Worm (Caenorhabditis elegans): ENCODE measurements around the gene tag-278.
A peak's percentile ranks its signal among the peaks of the same experiment; 100 is the strongest.

The tag-278 gene

ce11 chrX:3715835-3716234, 26.8 kb upstream of the tag-278 start:
- TF ChIP-seq sptf-1 (tag; optimal IDR thresholded peaks at IDR 0.05), result no peak
- no peak for TF ChIP-seq elt-1 (tag; optimal IDR thresholded peaks at IDR 0.05; ENCODE audit: borderline replicate concordance, insufficient read depth)

ce11 chrX:3714797-3715196, 25.8 kb upstream of the tag-278 start, which contains the start of gene C01C4.2:
Gene C01C4.2, plus strand, starts transcription at chrX:3715097.
- TF ChIP-seq zip-8 (tag; optimal IDR thresholded peaks at IDR 0.05) (no peak), tbx-8 (GFP tag; optimal IDR thresholded peaks at IDR 0.05) (no peak), nhr-76 (tag; optimal IDR thresholded peaks at IDR 0.05) (no peak), mls-2 (tag; optimal IDR thresholded peaks at IDR 0.05) (no peak), M03D4.4 (tag; optimal IDR thresholded peaks at IDR 0.05) (no peak)

- TF ChIP-seq hlh-1 (tag; optimal IDR thresholded peaks at IDR 0.05), result peak; percentile 43
- no peak for TF ChIP-seq unc-120 (tag; optimal IDR thresholded peaks at IDR 0.05; ENCODE audit: poor library complexity, severe bottlenecking)
These were observed 22.6 kb upstream of the tag-278 start for ce11 chrX:3711581-3712101.

ce11 chrX:3709747-3710146, 20.7 kb upstream of the tag-278 start:
- TF ChIP-seq sem-2 (GFP tag; optimal IDR thresholded peaks at IDR 0.05) (no peak), blmp-1 (tag; optimal IDR thresholded peaks at IDR 0.05) (no peak), mep-1 (tag; optimal IDR thresholded peaks at IDR 0.05) (no peak), M03D4.4 (tag; optimal IDR thresholded peaks at IDR 0.05) (no peak), unc-120 (tag; optimal IDR thresholded peaks at IDR 0.05; ENCODE audit: poor library complexity, severe bottlenecking) (no peak), ham-2 (GFP tag; optimal IDR thresholded peaks at IDR 0.05) (no peak), sptf-1 (tag; optimal IDR thresholded peaks at IDR 0.05) (no peak), nhr-76 (tag; optimal IDR thresholded peaks at IDR 0.05) (no peak), lin-13 (tag; optimal IDR thresholded peaks at IDR 0.05) (no peak), mab-5 (tag; optimal IDR thresholded peaks at IDR 0.05) (no peak), ceh-83 (GFP tag; optimal IDR thresholded peaks at IDR 0.05) (no peak), unc-39 (tag; optimal IDR thresholded peaks at IDR 0.05) (no peak), ceh-39 (tag; optimal IDR thresholded peaks at IDR 0.05) (no peak), snpc-4 (tag; optimal IDR thresholded peaks at IDR 0.05) (no peak), hlh-1 (tag; optimal IDR thresholded peaks at IDR 0.05) (no peak), nhr-237 (tag; optimal IDR thresholded peaks at IDR 0.05) (no peak), bed-3 (GFP tag; optimal IDR thresholded peaks at IDR 0.05) (no peak), mls-2 (tag; optimal IDR thresholded peaks at IDR 0.05) (no peak)

- no peak for TF ChIP-seq lin-13 (tag; optimal IDR thresholded peaks at IDR 0.05)
- peak; percentile 32 for TF ChIP-seq hlh-1 (tag; optimal IDR thresholded peaks at IDR 0.05)
These were observed 17.3 kb upstream of the tag-278 start for ce11 chrX:3706319-3706718.

- no peak for TF ChIP-seq M03D4.4 (tag; optimal IDR thresholded peaks at IDR 0.05)
- TF ChIP-seq lin-32 (GFP tag; optimal IDR thresholded peaks at IDR 0.05), result no peak
- TF ChIP-seq nhr-76 (tag; optimal IDR thresholded peaks at IDR 0.05), result no peak
- no peak for TF ChIP-seq ceh-83 (GFP tag; optimal IDR thresholded peaks at IDR 0.05)
- no peak for TF ChIP-seq lsy-2 (tag; optimal IDR thresholded peaks at IDR 0.05)
- no peak for TF ChIP-seq hlh-1 (tag; optimal IDR thresholded peaks at IDR 0.05)
- TF ChIP-seq tbx-8 (GFP tag; optimal IDR thresholded peaks at IDR 0.05), result no peak
These were observed 16.3 kb upstream of the tag-278 start for ce11 chrX:3705319-3705718.

- no peak for TF ChIP-seq zip-8 (tag; optimal IDR thresholded peaks at IDR 0.05)
These were observed 12.9 kb upstream of the tag-278 start for ce11 chrX:3701861-3702260.

ce11 chrX:3697623-3698022, 8.6 kb upstream of the tag-278 start:
- TF ChIP-seq hlh-1 (tag; optimal IDR thresholded peaks at IDR 0.05), result peak; percentile 5
- peak; percentile 59 for TF ChIP-seq mep-1 (tag; optimal IDR thresholded peaks at IDR 0.05)
- TF ChIP-seq nhr-12 (tag; optimal IDR thresholded peaks at IDR 0.05), result no peak
- TF ChIP-seq ceh-39 (tag; optimal IDR thresholded peaks at IDR 0.05), result no peak
- TF ChIP-seq bed-3 (GFP tag; optimal IDR thresholded peaks at IDR 0.05), result peak; percentile 87
- TF ChIP-seq elt-1 (tag; optimal IDR thresholded peaks at IDR 0.05; ENCODE audit: borderline replicate concordance, insufficient read depth), result no peak
- TF ChIP-seq unc-62 (GFP tag; optimal IDR thresholded peaks at IDR 0.05), result peak; percentile 21
- TF ChIP-seq zip-8 (tag; optimal IDR thresholded peaks at IDR 0.05), result no peak
- peak; percentile 20 for TF ChIP-seq blmp-1 (tag; optimal IDR thresholded peaks at IDR 0.05)
- peak; percentile 12 for TF ChIP-seq nhr-237 (tag; optimal IDR thresholded peaks at IDR 0.05)
- TF ChIP-seq lin-32 (GFP tag; optimal IDR thresholded peaks at IDR 0.05), result peak; percentile 76
- no peak for TF ChIP-seq snpc-4 (tag; optimal IDR thresholded peaks at IDR 0.05)
- TF ChIP-seq unc-39 (tag; optimal IDR thresholded peaks at IDR 0.05), result peak; percentile 36
- peak; percentile 34 for TF ChIP-seq lsy-2 (tag; optimal IDR thresholded peaks at IDR 0.05)
- TF ChIP-seq unc-120 (tag; optimal IDR thresholded peaks at IDR 0.05; ENCODE audit: poor library complexity, severe bottlenecking), result peak; percentile 85
- TF ChIP-seq cnd-1 (tag; optimal IDR thresholded peaks at IDR 0.05), result peak; percentile 90
- peak; percentile 32 for TF ChIP-seq lin-13 (tag; optimal IDR thresholded peaks at IDR 0.05)
- peak; percentile 25 for TF ChIP-seq ces-1 (GFP tag; optimal IDR thresholded peaks at IDR 0.05)
- peak; percentile 69 for TF ChIP-seq flh-1 (GFP tag; optimal IDR thresholded peaks at IDR 0.05)
- peak; percentile 93 for TF ChIP-seq M03D4.4 (tag; optimal IDR thresholded peaks at IDR 0.05)
- peak; percentile 68 for TF ChIP-seq ham-2 (GFP tag; optimal IDR thresholded peaks at IDR 0.05)
- peak; percentile 69 for TF ChIP-seq sem-2 (GFP tag; optimal IDR thresholded peaks at IDR 0.05)
- TF ChIP-seq mls-2 (tag; optimal IDR thresholded peaks at IDR 0.05), result peak; percentile 92
- peak; percentile 83 for TF ChIP-seq tbx-8 (GFP tag; optimal IDR thresholded peaks at IDR 0.05)
- TF ChIP-seq pha-4 (tag; optimal IDR thresholded peaks at IDR 0.05), result peak; percentile 28
- no peak for TF ChIP-seq nhr-76 (tag; optimal IDR thresholded peaks at IDR 0.05)
- TF ChIP-seq ceh-43 (GFP tag; optimal IDR thresholded peaks at IDR 0.05), result peak; percentile 84
- TF ChIP-seq drap-1 (GFP tag; optimal IDR thresholded peaks at IDR 0.05), result peak; percentile 91

All from whole organism, mixed stage, embryonic.